Fruit fly (Drosophila melanogaster) whole organism, embryonic: ENCODE measurements around the gene Epp.

Experiments used
- Antp ChIP-seq: fragments of 200-800 bp; sonication (Bioruptor generic); optimal IDR thresholded peaks from 3 replicates; lab custom pipeline; 2016; ENCODE audit warnings: missing biosample characterization, missing genetic modification characterization
- Atf-2 ChIP-seq: fragments of 200-800 bp; sonication (Bioruptor generic); optimal IDR thresholded peaks from 2 replicates; lab custom pipeline; 2016; ENCODE audit warnings: missing biosample characterization, missing genetic modification characterization
- Awh ChIP-seq: fragments of 200-800 bp; sonication (Bioruptor generic); IDR thresholded peaks from 2 replicates; pipeline ENCODE4, ENCODE4 v1.3.6; 2022; ENCODE audit warnings: missing biosample characterization, missing genetic modification characterization
- CG10366 ChIP-seq: fragments of 200-800 bp; sonication (Bioruptor generic); IDR thresholded peaks from 2 replicates; pipeline ENCODE4 v1.3.6; 2022; ENCODE audit warnings: missing biosample characterization, missing genetic modification characterization
- CG10462 ChIP-seq: fragments of 200-800 bp; sonication (Bioruptor generic); optimal IDR thresholded peaks from 2 replicates; lab custom pipeline; 2016; ENCODE audit warnings: missing biosample characterization, missing genetic modification characterization
- CG10543 ChIP-seq: fragments of 200-800 bp; sonication (Bioruptor generic); optimal IDR thresholded peaks from 3 replicates; lab custom pipeline; 2017; ENCODE audit warnings: missing biosample characterization, mild to moderate bottlenecking, missing genetic modification characterization, moderate library complexity
- CG11398 ChIP-seq: fragments of 200-800 bp; sonication (Bioruptor generic); optimal IDR thresholded peaks from 2 replicates; lab custom pipeline; 2016; ENCODE audit warnings: missing biosample characterization, missing genetic modification characterization
- CG12104 ChIP-seq: fragments of 200-800 bp; sonication (Bioruptor generic); optimal IDR thresholded peaks from 3 replicates; lab custom pipeline; 2016; ENCODE audit warnings: missing biosample characterization, missing genetic modification characterization
- CG12219 ChIP-seq: fragments of 200-800 bp; sonication (Bioruptor generic); optimal IDR thresholded peaks from 3 replicates; lab custom pipeline; 2018; ENCODE audit warnings: missing biosample characterization, mild to moderate bottlenecking, missing genetic modification characterization
- CG12391 ChIP-seq: fragments of 200-800 bp; sonication (Bioruptor generic); optimal IDR thresholded peaks from 3 replicates; lab custom pipeline; 2018; ENCODE audit warnings: missing biosample characterization, mild to moderate bottlenecking, missing genetic modification characterization, moderate library complexity
- CG12942 ChIP-seq: fragments of 200-800 bp; sonication (Bioruptor generic); optimal IDR thresholded peaks from 3 replicates; lab custom pipeline; 2016; ENCODE audit warnings: missing biosample characterization, missing genetic modification characterization
- CG13424 ChIP-seq: fragments of 200-800 bp; sonication (Bioruptor generic); optimal IDR thresholded peaks from 2 replicates; lab custom pipeline; 2019; ENCODE audit warnings: missing biosample characterization, mild to moderate bottlenecking, missing genetic modification characterization, moderate library complexity
- CG13624 ChIP-seq: fragments of 200-800 bp; sonication (Bioruptor generic); optimal IDR thresholded peaks from 2 replicates; lab custom pipeline; 2016; ENCODE audit warnings: missing biosample characterization, missing genetic modification characterization
- CG14667 ChIP-seq: fragments of 200-800 bp; sonication (Bioruptor generic); IDR thresholded peaks from 2 replicates; pipeline ENCODE4 v1.3.6; 2022; ENCODE audit warnings: missing biosample characterization, missing genetic modification characterization
- CG15073 ChIP-seq: fragments of 200-800 bp; sonication (Bioruptor generic); optimal IDR thresholded peaks from 2 replicates; lab custom pipeline; 2016; ENCODE audit warnings: missing biosample characterization, missing genetic modification characterization
- CG16813 ChIP-seq: fragments of 200-800 bp; sonication (Bioruptor generic); IDR thresholded peaks from 3 replicates; pipeline ENCODE4 v1.3.6; 2022; ENCODE audit warnings: missing biosample characterization, missing genetic modification characterization; ENCODE audit not compliant: partially characterized antibody
- CG17186 ChIP-seq: fragments of 200-800 bp; sonication (Bioruptor generic); optimal IDR thresholded peaks from 3 replicates; lab custom pipeline; 2017; ENCODE audit warnings: missing biosample characterization, missing genetic modification reagents, missing genetic modification characterization
- CG17568 ChIP-seq: fragments of 200-800 bp; sonication (Bioruptor generic); optimal IDR thresholded peaks from 2 replicates; lab custom pipeline; 2018; ENCODE audit warnings: missing biosample characterization, mild to moderate bottlenecking, missing genetic modification characterization, moderate library complexity
- CG18262 ChIP-seq: fragments of 200-800 bp; optimal IDR thresholded peaks from 3 replicates; lab custom pipeline; 2019; ENCODE audit warnings: missing biosample characterization, mild to moderate bottlenecking, missing genetic modification characterization, moderate library complexity
- CG33213 ChIP-seq: fragments of 200-800 bp; sonication (Bioruptor generic); optimal IDR thresholded peaks from 3 replicates; lab custom pipeline; 2016; ENCODE audit warnings: missing biosample characterization, missing genetic modification characterization
- CG34422 ChIP-seq: fragments of 200-800 bp; sonication (Bioruptor generic); IDR thresholded peaks from 3 replicates; pipeline ENCODE4 v1.3.6; 2022; ENCODE audit warnings: missing biosample characterization, missing genetic modification characterization
- CG3726 ChIP-seq: fragments of 200-800 bp; sonication (Bioruptor generic); IDR thresholded peaks from 3 replicates; pipeline ENCODE4, ENCODE4 v1.3.6; 2022; ENCODE audit warnings: missing biosample characterization, missing genetic modification characterization
- CG4282 ChIP-seq: fragments of 200-800 bp; sonication (Bioruptor generic); optimal IDR thresholded peaks from 2 replicates; lab custom pipeline; 2016; ENCODE audit warnings: missing biosample characterization, missing genetic modification characterization
- CG4404 ChIP-seq: fragments of 200-800 bp; sonication (Bioruptor generic); IDR thresholded peaks from 2 replicates; pipeline ENCODE4 v1.3.6; 2022; ENCODE audit warnings: missing biosample characterization, missing genetic modification characterization
- CG4617 ChIP-seq: fragments of 200-800 bp; sonication (Bioruptor generic); optimal IDR thresholded peaks from 3 replicates; lab custom pipeline; 2016; ENCODE audit warnings: missing biosample characterization, missing genetic modification characterization, borderline replicate concordance
- CG4730 ChIP-seq: fragments of 200-800 bp; sonication (Bioruptor generic); IDR thresholded peaks from 2 replicates; pipeline ENCODE4 v1.3.6; 2022; ENCODE audit warnings: missing biosample characterization, missing genetic modification characterization
- CG6791 ChIP-seq: fragments of 200-800 bp; sonication (Bioruptor generic); IDR thresholded peaks from 3 replicates; pipeline ENCODE4 v1.3.6; 2022; ENCODE audit warnings: missing biosample characterization, missing genetic modification characterization; ENCODE audit not compliant: partially characterized antibody
- CG8388 ChIP-seq: fragments of 200-800 bp; sonication (Bioruptor generic); optimal IDR thresholded peaks from 2 replicates; lab custom pipeline; 2019; ENCODE audit warnings: missing biosample characterization, mild to moderate bottlenecking, missing genetic modification characterization, moderate library complexity
- CG9609 ChIP-seq: fragments of 200-800 bp; sonication (Bioruptor generic); optimal IDR thresholded peaks from 3 replicates; lab custom pipeline; 2016; ENCODE audit warnings: missing biosample characterization, missing genetic modification characterization
- CG9932 ChIP-seq: fragments of 200-800 bp; sonication (Bioruptor generic); IDR thresholded peaks from 2 replicates; pipeline ENCODE4 v1.3.6; 2022; ENCODE audit warnings: missing biosample characterization, missing genetic modification characterization
- Dek ChIP-seq: fragments of 200-800 bp; sonication (Bioruptor generic); optimal IDR thresholded peaks from 3 replicates; lab custom pipeline; 2019; ENCODE audit warnings: missing biosample characterization, mild to moderate bottlenecking, missing genetic modification characterization, moderate library complexity
- Elba2 ChIP-seq: fragments of 200-800 bp; sonication (Bioruptor generic); optimal IDR thresholded peaks from 3 replicates; lab custom pipeline; 2016; ENCODE audit warnings: missing biosample characterization, missing genetic modification characterization
- Hr51 ChIP-seq, 2 experiments: fragments of 200-800 bp; sonication (Bioruptor generic); optimal IDR thresholded peaks; 2 replicates in 1 of 2; 3 replicates in 1 of 2; lab custom pipeline; 2016 to 2018; ENCODE audit warnings: missing biosample characterization in 2 of 2, missing genetic modification characterization in 2 of 2, mild to moderate bottlenecking in 1 of 2, moderate library complexity in 1 of 2
- Meics ChIP-seq: fragments of 200-800 bp; sonication (Bioruptor generic); optimal IDR thresholded peaks from 2 replicates; lab custom pipeline; 2017; ENCODE audit warnings: missing biosample characterization, mild to moderate bottlenecking, missing genetic modification characterization
- Sox100B ChIP-seq: fragments of 200-800 bp; sonication (Bioruptor generic); optimal IDR thresholded peaks from 3 replicates; lab custom pipeline; 2018; ENCODE audit warnings: missing biosample characterization, mild to moderate bottlenecking, missing genetic modification characterization
- Tbp ChIP-seq: fragments of >200 bp; optimal IDR thresholded peaks from 2 replicates; lab custom pipeline; 2018; ENCODE audit warnings: missing biosample characterization, missing genetic modification characterization
- Xbp1 ChIP-seq: fragments of 200-800 bp; sonication (Bioruptor generic); optimal IDR thresholded peaks from 3 replicates; lab custom pipeline; 2016; ENCODE audit warnings: missing biosample characterization, mild to moderate bottlenecking, missing genetic modification characterization
- amos ChIP-seq: fragments of 200-800 bp; sonication (Bioruptor generic); IDR thresholded peaks from 2 replicates; pipeline ENCODE4 v1.3.6; 2022; ENCODE audit warnings: missing biosample characterization, missing genetic modification characterization; ENCODE audit not compliant: partially characterized antibody
- br ChIP-seq: fragments of >200 bp; optimal IDR thresholded peaks from 2 replicates; lab custom pipeline; 2017
- crol ChIP-seq: fragments of 200-800 bp; sonication (Bioruptor generic); IDR thresholded peaks from 2 replicates; pipeline ENCODE4 v1.3.6; 2022; ENCODE audit warnings: missing biosample characterization, missing genetic modification characterization
- dati ChIP-seq: fragments of 200-800 bp; sonication (Bioruptor generic); IDR thresholded peaks from 2 replicates; pipeline ENCODE4 v1.3.6; 2022; ENCODE audit warnings: missing biosample characterization, missing genetic modification characterization
- fd64A ChIP-seq: fragments of 200-800 bp; sonication (Bioruptor generic); optimal IDR thresholded peaks from 3 replicates; lab custom pipeline; 2018; ENCODE audit warnings: missing biosample characterization, mild to moderate bottlenecking, missing genetic modification characterization
- ftz-f1 ChIP-seq: fragments of 200-800 bp; sonication (Bioruptor generic); optimal IDR thresholded peaks from 2 replicates; lab custom pipeline; 2016; ENCODE audit warnings: missing biosample characterization, missing genetic modification characterization
- grau ChIP-seq: fragments of 200-800 bp; optimal IDR thresholded peaks from 3 replicates; lab custom pipeline; 2019; ENCODE audit warnings: missing biosample characterization, mild to moderate bottlenecking, missing genetic modification characterization, moderate library complexity
- h ChIP-seq: fragments of >200 bp; optimal IDR thresholded peaks from 2 replicates; lab custom pipeline; 2017
- jumu ChIP-seq: fragments of 200-800 bp; sonication (Bioruptor generic); optimal IDR thresholded peaks from 3 replicates; lab custom pipeline; 2016; ENCODE audit warnings: missing biosample characterization, missing genetic modification characterization
- maf-S ChIP-seq: fragments of 200-800 bp; sonication (Bioruptor generic); optimal IDR thresholded peaks from 2 replicates; lab custom pipeline; 2016; ENCODE audit warnings: missing biosample characterization, missing genetic modification characterization
- nau ChIP-seq: fragments of 200-800 bp; sonication (Bioruptor generic); optimal IDR thresholded peaks from 3 replicates; lab custom pipeline; 2017; ENCODE audit warnings: missing biosample characterization, mild to moderate bottlenecking, missing genetic modification characterization, missing genetic modification reagents
- pros ChIP-seq: fragments of 200-800 bp; sonication (Bioruptor generic); optimal IDR thresholded peaks from 3 replicates; lab custom pipeline; 2019; ENCODE audit warnings: missing biosample characterization, mild to moderate bottlenecking, missing genetic modification characterization, moderate library complexity
- wdn ChIP-seq: fragments of 200-800 bp; sonication (Bioruptor generic); IDR thresholded peaks from 2 replicates; pipeline ENCODE4 v1.3.6; 2022; ENCODE audit warnings: missing biosample characterization, missing genetic modification characterization
- zfh1 ChIP-seq: fragments of 200-800 bp; sonication (Bioruptor generic); IDR thresholded peaks from 3 replicates; pipeline ENCODE4 v1.3.6; 2022; ENCODE audit warnings: missing biosample characterization, missing genetic modification characterization

The Epp gene

DNA sequence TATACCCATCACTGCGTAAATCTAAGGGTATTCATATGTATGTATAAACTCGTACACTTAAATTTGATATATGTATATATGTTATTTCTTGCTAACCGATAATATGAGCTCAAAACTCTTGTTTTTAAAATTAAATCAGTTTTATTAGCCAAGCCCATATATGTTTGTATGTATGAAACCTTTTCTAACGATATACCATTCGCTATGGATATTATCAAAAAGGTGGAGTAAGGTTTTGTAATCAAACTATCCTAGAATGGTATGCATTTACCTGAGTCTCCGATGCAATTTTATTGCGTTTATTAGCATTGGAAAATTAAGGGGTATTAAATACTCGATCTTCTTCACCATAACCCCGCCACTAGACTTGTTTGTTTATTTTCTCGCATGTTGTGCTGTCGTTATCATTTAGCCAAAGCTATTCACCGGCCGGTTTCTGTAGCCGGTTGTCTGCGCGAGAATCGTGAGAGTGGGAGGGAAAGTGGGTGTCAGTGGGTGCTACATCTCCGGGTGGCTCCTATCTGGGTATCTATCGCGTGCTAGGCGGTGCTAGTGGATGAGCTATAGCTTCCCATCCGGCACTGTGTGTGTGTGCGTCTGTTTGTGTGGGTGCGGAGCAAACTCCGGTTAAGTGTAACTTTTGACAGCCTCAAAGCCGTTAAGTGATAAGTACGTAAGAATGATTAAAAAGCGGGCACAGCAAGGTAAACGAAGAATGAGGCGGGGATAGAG is 15.2 kb upstream of the Epp start (continued):
- TF ChIP-seq CG13424 (tag; lab: Kevin White, UChicago): no peak
- no peak for TF ChIP-seq CG12942
- no peak for TF ChIP-seq ftz-f1 (GFP tag; lab: Kevin White, UChicago)
- no peak for TF ChIP-seq CG14667 (GFP tag; lab: Robert Waterston, UW)
- TF ChIP-seq br (lab: Kevin White, UChicago): no peak
- no peak; the same call in 2 of the 3 replicates for TF ChIP-seq CG6791 (GFP tag; lab: Robert Waterston, UW)
- peak; percentile 15 for TF ChIP-seq CG12104
- TF ChIP-seq CG18262 (tag; lab: Kevin White, UChicago): peak; percentile 60
- TF ChIP-seq CG10366 (GFP tag; lab: Robert Waterston, UW): no peak
- TF ChIP-seq Dek (tag; lab: Kevin White, UChicago): peak; percentile 31
- peak; percentile 45 for TF ChIP-seq Sox100B
- TF ChIP-seq pros (GFP tag; lab: Kevin White, UChicago): no peak
- no peak for TF ChIP-seq CG9932 (GFP tag; lab: Robert Waterston, UW)
- no peak for TF ChIP-seq CG12219 (GFP tag; lab: Kevin White, UChicago)
- TF ChIP-seq amos (GFP tag; lab: Robert Waterston, UW): no peak
- TF ChIP-seq Awh (GFP tag; lab: Robert Waterston, UW): peak; percentile 19; the same call in 1 of the 2 replicates
- TF ChIP-seq CG15073 (GFP tag; lab: Kevin White, UChicago): no peak
- TF ChIP-seq zfh1 (GFP tag; lab: Robert Waterston, UW): no peak
- no peak for TF ChIP-seq CG3726 (GFP tag; lab: Robert Waterston, UW)
- TF ChIP-seq CG17568 (GFP tag; lab: Kevin White, UChicago): no peak
- no peak for TF ChIP-seq CG17186
- no peak for TF ChIP-seq CG33213 (GFP tag; lab: Kevin White, UChicago)
- no peak for TF ChIP-seq Antp (GFP tag; lab: Kevin White, UChicago)
- TF ChIP-seq CG4617 (GFP tag; lab: Kevin White, UChicago): no peak
- TF ChIP-seq CG4730 (GFP tag; lab: Robert Waterston, UW): no peak
- TF ChIP-seq CG13624: no peak
- peak; percentile 28 for TF ChIP-seq CG8388 (GFP tag; lab: Kevin White, UChicago)
- peak; percentile 6 for TF ChIP-seq fd64A (GFP tag; lab: Kevin White, UChicago)
- no peak for TF ChIP-seq Elba2 (GFP tag; lab: Kevin White, UChicago)
- TF ChIP-seq CG34422 (GFP tag; lab: Robert Waterston, UW): peak; percentile 40; the same call in 1 of the 3 replicates
- no peak for TF ChIP-seq CG10462 (GFP tag; lab: Kevin White, UChicago)
- TF ChIP-seq CG16813 (GFP tag; lab: Robert Waterston, UW): no peak
- no peak for TF ChIP-seq crol (GFP tag; lab: Robert Waterston, UW)
- TF ChIP-seq grau: peak; percentile 17
- no peak for TF ChIP-seq maf-S (GFP tag; lab: Kevin White, UChicago)
- no peak for TF ChIP-seq jumu (GFP tag; lab: Kevin White, UChicago)
- peak; percentile 40 for TF ChIP-seq Meics (GFP tag; lab: Kevin White, UChicago)
- TF ChIP-seq CG4282 (GFP tag; lab: Kevin White, UChicago): no peak
- TF ChIP-seq Tbp: no peak
- TF ChIP-seq nau (GFP tag; lab: Kevin White, UChicago): no peak
- TF ChIP-seq dati (GFP tag; lab: Robert Waterston, UW): no peak
- peak; percentile 16 for TF ChIP-seq Xbp1 (GFP tag; lab: Kevin White, UChicago)
- TF ChIP-seq wdn (GFP tag; lab: Robert Waterston, UW): no peak
- TF ChIP-seq CG12391: peak; percentile 34
- TF ChIP-seq CG10543 (GFP tag; lab: Kevin White, UChicago): peak; percentile 29
- no peak for TF ChIP-seq h (lab: Kevin White, UChicago)
- peak in 1 of 2 experiments; percentile 36 for TF ChIP-seq Hr51 (GFP tag; optimal IDR thresholded peaks at IDR 0.05; lab: Kevin White, UChicago)
- TF ChIP-seq Atf-2: no peak
- no peak for TF ChIP-seq CG9609 (GFP tag; lab: Kevin White, UChicago)
- no peak for TF ChIP-seq CG4404 (GFP tag; lab: Robert Waterston, UW)
- no peak for TF ChIP-seq CG11398 (GFP tag; lab: Kevin White, UChicago)
